Worm (Caenorhabditis elegans): ENCODE measurements around the gene clh-5.

Gene clh-5

DNA sequence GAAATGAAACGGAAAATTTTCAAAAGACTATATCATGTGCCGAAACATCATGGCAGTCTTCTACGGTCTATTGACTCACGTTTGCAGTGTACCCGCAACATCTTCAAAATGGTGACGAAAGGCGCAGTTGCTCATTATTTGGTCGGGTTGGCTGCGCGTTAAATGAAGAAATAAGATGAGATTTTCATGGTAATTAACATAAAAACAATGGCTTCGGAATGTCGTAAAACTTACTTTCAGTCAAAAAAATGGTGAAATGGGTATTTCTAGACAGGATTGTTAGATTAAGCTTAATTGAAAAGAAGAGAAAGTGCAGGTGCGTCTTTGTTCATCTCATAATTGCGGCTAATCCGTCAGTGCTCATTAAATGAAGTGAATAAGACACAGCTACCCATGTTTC, 44.8 kb downstream of the clh-5 start, which contains the start of gene T24B8.7:
T24B8.7 (minus strand) TSS at position 101 of the 400 bp plus-strand sequence.
- no peak for TF ChIP-seq nhr-28 (tag; optimal IDR thresholded peaks at IDR 0.05)
- TF ChIP-seq tbx-8 (GFP tag; optimal IDR thresholded peaks at IDR 0.05): no peak
- TF ChIP-seq zip-8 (tag; optimal IDR thresholded peaks at IDR 0.05): no peak
- TF ChIP-seq lin-32 (GFP tag; optimal IDR thresholded peaks at IDR 0.05): no peak
- TF ChIP-seq ces-1 (GFP tag; optimal IDR thresholded peaks at IDR 0.05): no peak
- TF ChIP-seq lsy-2 (tag; optimal IDR thresholded peaks at IDR 0.05): no peak
- no peak for TF ChIP-seq sem-2 (GFP tag; optimal IDR thresholded peaks at IDR 0.05)
- TF ChIP-seq drap-1 (GFP tag; optimal IDR thresholded peaks at IDR 0.05): no peak
- no peak for TF ChIP-seq ceh-83 (GFP tag; optimal IDR thresholded peaks at IDR 0.05)
- no peak for TF ChIP-seq flh-1 (GFP tag; optimal IDR thresholded peaks at IDR 0.05)
- TF ChIP-seq pha-4 (tag; optimal IDR thresholded peaks at IDR 0.05): no peak
- no peak for TF ChIP-seq M03D4.4 (tag; optimal IDR thresholded peaks at IDR 0.05)
- TF ChIP-seq unc-39 (tag; optimal IDR thresholded peaks at IDR 0.05): no peak
- TF ChIP-seq elt-1 (tag; optimal IDR thresholded peaks at IDR 0.05; ENCODE audit: borderline replicate concordance, insufficient read depth): no peak
- TF ChIP-seq mls-2 (tag; optimal IDR thresholded peaks at IDR 0.05): no peak
- TF ChIP-seq ceh-43 (GFP tag; optimal IDR thresholded peaks at IDR 0.05): no peak
